Fruit fly (Drosophila melanogaster) whole organism, prepupa: ENCODE results near the gene CG42458.

Experiments used
- Blimp-1 ChIP-seq: fragments of 200-800 bp; sonication (Bioruptor generic); optimal IDR thresholded peaks from 3 replicates; lab custom pipeline; 2017; ENCODE audit warnings: missing biosample characterization, missing genetic modification characterization, mild to moderate bottlenecking, moderate library complexity, missing genetic modification reagents
- CG10631 ChIP-seq: fragments of 200-800 bp; sonication (Bioruptor generic); optimal IDR thresholded peaks from 2 replicates; lab custom pipeline; 2016; ENCODE audit warnings: missing biosample characterization, missing genetic modification characterization
- CG10669 ChIP-seq: fragments of 200-800 bp; sonication (Bioruptor generic); optimal IDR thresholded peaks from 3 replicates; lab custom pipeline; 2018; ENCODE audit warnings: missing biosample characterization, mild to moderate bottlenecking, missing genetic modification characterization, moderate library complexity
- CG11294 ChIP-seq: fragments of 200-800 bp; sonication (Bioruptor generic); IDR thresholded peaks from 2 replicates; pipeline ENCODE4 v1.3.6; 2022; ENCODE audit warnings: missing biosample characterization, missing genetic modification characterization
- CG11762 ChIP-seq: fragments of 200-800 bp; sonication (Bioruptor generic); optimal IDR thresholded peaks from 3 replicates; lab custom pipeline; 2016; ENCODE audit warnings: missing biosample characterization, missing genetic modification characterization; ENCODE audit not compliant: insufficient read depth
- CG11902 ChIP-seq: fragments of 200-800 bp; sonication (Bioruptor generic); optimal IDR thresholded peaks from 3 replicates; lab custom pipeline; 2016; ENCODE audit warnings: missing biosample characterization, missing genetic modification characterization
- CG1621 ChIP-seq: fragments of 200-800 bp; sonication (Bioruptor generic); optimal IDR thresholded peaks from 3 replicates; lab custom pipeline; 2018; ENCODE audit warnings: missing biosample characterization, mild to moderate bottlenecking, missing genetic modification characterization
- CG16779 ChIP-seq: fragments of 200-800 bp; sonication (Bioruptor generic); optimal IDR thresholded peaks from 3 replicates; lab custom pipeline; 2017; ENCODE audit warnings: missing biosample characterization, mild to moderate bottlenecking, missing genetic modification characterization
- CG3032 ChIP-seq: fragments of 200-800 bp; optimal IDR thresholded peaks from 2 replicates; lab custom pipeline; 2019; ENCODE audit warnings: missing biosample characterization, mild to moderate bottlenecking, missing genetic modification characterization, moderate library complexity
- CG32006 ChIP-seq: fragments of 200-800 bp; sonication (Bioruptor generic); optimal IDR thresholded peaks from 3 replicates; lab custom pipeline; 2017; ENCODE audit warnings: missing biosample characterization, mild to moderate bottlenecking, missing genetic modification characterization
- CG6163 ChIP-seq: fragments of 200-800 bp; sonication (Bioruptor generic); IDR thresholded peaks from 3 replicates; pipeline ENCODE4 v1.3.6; 2022; ENCODE audit warnings: missing biosample characterization, missing genetic modification characterization
- CG6792 ChIP-seq: fragments of 200-800 bp; sonication (Bioruptor generic); optimal IDR thresholded peaks from 3 replicates; lab custom pipeline; 2016; ENCODE audit warnings: missing biosample characterization, missing genetic modification characterization
- CG6808 ChIP-seq: fragments of 200-800 bp; sonication (Bioruptor generic); optimal IDR thresholded peaks from 3 replicates; lab custom pipeline; 2017; ENCODE audit warnings: missing biosample characterization, missing genetic modification characterization, mild to moderate bottlenecking, moderate library complexity, missing genetic modification reagents
- CG6854 ChIP-seq: fragments of 200-800 bp; sonication (Bioruptor generic); optimal IDR thresholded peaks from 2 replicates; lab custom pipeline; 2017; ENCODE audit warnings: missing biosample characterization, mild to moderate bottlenecking, missing genetic modification characterization
- CG8119 ChIP-seq: fragments of 200-800 bp; sonication (Bioruptor generic); IDR thresholded peaks from 3 replicates; pipeline ENCODE4 v1.3.6; 2022; ENCODE audit warnings: missing biosample characterization, missing genetic modification characterization
- CG8319 ChIP-seq: fragments of 200-800 bp; sonication (Bioruptor generic); optimal IDR thresholded peaks from 3 replicates; lab custom pipeline; 2016; ENCODE audit warnings: missing biosample characterization, missing genetic modification characterization
- CG8632 ChIP-seq: fragments of 200-800 bp; sonication (Bioruptor generic); optimal IDR thresholded peaks from 3 replicates; lab custom pipeline; 2016; ENCODE audit warnings: missing biosample characterization, missing genetic modification characterization
- CG9139 ChIP-seq: fragments of 200-800 bp; sonication (Bioruptor generic); optimal IDR thresholded peaks from 3 replicates; lab custom pipeline; 2017; ENCODE audit warnings: missing biosample characterization, mild to moderate bottlenecking, missing genetic modification characterization
- Eip78C ChIP-seq: fragments of 200-800 bp; sonication (Bioruptor generic); peaks from one replicate; lab custom pipeline; 2016; ENCODE audit warnings: missing biosample characterization, missing genetic modification characterization
- Eip93F ChIP-seq: fragments of 200-800 bp; sonication (Bioruptor generic); optimal IDR thresholded peaks from 2 replicates; lab custom pipeline; 2016; ENCODE audit warnings: missing biosample characterization, mild to moderate bottlenecking, missing genetic modification characterization
- Ets96B ChIP-seq: fragments of 200-800 bp; optimal IDR thresholded peaks from 2 replicates; lab custom pipeline; 2019; ENCODE audit warnings: missing biosample characterization, mild to moderate bottlenecking, missing genetic modification characterization, moderate library complexity
- Gug ChIP-seq: fragments of 200-800 bp; sonication (Bioruptor generic); IDR thresholded peaks from 2 replicates; pipeline ENCODE4 v1.3.6; 2022; ENCODE audit warnings: missing biosample characterization, missing genetic modification characterization
- Hr38 ChIP-seq: sonication (Bioruptor generic); optimal IDR thresholded peaks from 2 replicates; lab custom pipeline; 2016; ENCODE audit warnings: missing biosample characterization, missing genetic modification characterization
- Hr4 ChIP-seq: fragments of 200-800 bp; sonication (Bioruptor generic); optimal IDR thresholded peaks from 3 replicates; lab custom pipeline; 2016; ENCODE audit warnings: missing biosample characterization, missing genetic modification characterization
- Lpt ChIP-seq: fragments of 200-800 bp; sonication (Bioruptor generic); optimal IDR thresholded peaks from 3 replicates; lab custom pipeline; 2016; ENCODE audit warnings: missing biosample characterization, missing genetic modification characterization
- Met ChIP-seq: fragments of 200-800 bp; sonication (Bioruptor generic); optimal IDR thresholded peaks from 3 replicates; lab custom pipeline; 2016; ENCODE audit warnings: missing biosample characterization, missing genetic modification characterization
- OdsH ChIP-seq: fragments of 200-800 bp; sonication (Bioruptor generic); optimal IDR thresholded peaks from 3 replicates; lab custom pipeline; 2016; ENCODE audit warnings: missing biosample characterization, missing genetic modification characterization
- Sox14 ChIP-seq: fragments of 200-800 bp; sonication (Bioruptor generic); optimal IDR thresholded peaks from 3 replicates; lab custom pipeline; 2016; ENCODE audit warnings: missing biosample characterization, missing genetic modification characterization
- achi ChIP-seq: fragments of 200-800 bp; sonication (Bioruptor generic); optimal IDR thresholded peaks from 3 replicates; lab custom pipeline; 2016; ENCODE audit warnings: missing biosample characterization, missing genetic modification characterization
- cyc ChIP-seq: fragments of 200-800 bp; sonication (Bioruptor generic); optimal IDR thresholded peaks from 3 replicates; lab custom pipeline; 2016; ENCODE audit warnings: missing biosample characterization, missing genetic modification characterization
- dac ChIP-seq: fragments of 200-800 bp; sonication (Bioruptor generic); optimal IDR thresholded peaks from 2 replicates; lab custom pipeline; 2017; ENCODE audit warnings: missing biosample characterization, mild to moderate bottlenecking, missing genetic modification characterization
- eg ChIP-seq: fragments of 200-800 bp; sonication (Bioruptor generic); IDR thresholded peaks from 3 replicates; pipeline ENCODE4 v1.3.6; 2022; ENCODE audit warnings: missing biosample characterization, missing genetic modification characterization
- esn ChIP-seq: fragments of 200-800 bp; sonication (Bioruptor generic); optimal IDR thresholded peaks from 2 replicates; lab custom pipeline; 2016; ENCODE audit warnings: missing biosample characterization, mild to moderate bottlenecking, missing genetic modification characterization, moderate library complexity
- fd59A ChIP-seq: fragments of 200-800 bp; sonication (Bioruptor generic); optimal IDR thresholded peaks from 2 replicates; lab custom pipeline; 2017; ENCODE audit warnings: missing biosample characterization, mild to moderate bottlenecking, missing genetic modification characterization, missing genetic modification reagents
- fkh ChIP-seq: fragments of 200-800 bp; sonication (Bioruptor generic); optimal IDR thresholded peaks from 3 replicates; lab custom pipeline; 2017; ENCODE audit warnings: missing biosample characterization, mild to moderate bottlenecking, missing genetic modification characterization, moderate library complexity
- net ChIP-seq: fragments of 200-800 bp; sonication (Bioruptor generic); optimal IDR thresholded peaks from 3 replicates; lab custom pipeline; 2016; ENCODE audit warnings: missing biosample characterization, missing genetic modification characterization
- pdm3 ChIP-seq: fragments of 200-800 bp; sonication (Bioruptor generic); optimal IDR thresholded peaks from 3 replicates; lab custom pipeline; 2016; ENCODE audit warnings: missing biosample characterization, missing genetic modification characterization
- salr ChIP-seq, 2 experiments: fragments of 200-800 bp; sonication (Bioruptor generic); optimal IDR thresholded peaks; 3 replicates each; lab custom pipeline; 2016 to 2018; ENCODE audit warnings: missing biosample characterization in 2 of 2, missing genetic modification characterization in 2 of 2, mild to moderate bottlenecking in 1 of 2
- spab ChIP-seq: fragments of 200-800 bp; sonication (Bioruptor generic); optimal IDR thresholded peaks from 2 replicates; lab custom pipeline; 2017; ENCODE audit warnings: missing biosample characterization, mild to moderate bottlenecking, missing genetic modification characterization, missing genetic modification reagents
- ss ChIP-seq, 2 experiments: fragments of 200-800 bp; sonication (Bioruptor generic); optimal IDR thresholded peaks; 2 replicates in 1 of 2; 3 replicates in 1 of 2; lab custom pipeline; 2017 to 2018; ENCODE audit warnings: mild to moderate bottlenecking in 2 of 2, missing biosample characterization in 2 of 2, missing genetic modification characterization in 2 of 2, moderate library complexity in 1 of 2
- svp ChIP-seq: fragments of 200-800 bp; sonication (Bioruptor generic); peaks from one replicate; lab custom pipeline; 2016; ENCODE audit warnings: missing biosample characterization, missing genetic modification characterization
- vri ChIP-seq: fragments of 200-800 bp; sonication (Bioruptor generic); optimal IDR thresholded peaks from 3 replicates; lab custom pipeline; 2016; ENCODE audit warnings: missing biosample characterization, mild to moderate bottlenecking, missing genetic modification characterization

CG42458 gene

DNA sequence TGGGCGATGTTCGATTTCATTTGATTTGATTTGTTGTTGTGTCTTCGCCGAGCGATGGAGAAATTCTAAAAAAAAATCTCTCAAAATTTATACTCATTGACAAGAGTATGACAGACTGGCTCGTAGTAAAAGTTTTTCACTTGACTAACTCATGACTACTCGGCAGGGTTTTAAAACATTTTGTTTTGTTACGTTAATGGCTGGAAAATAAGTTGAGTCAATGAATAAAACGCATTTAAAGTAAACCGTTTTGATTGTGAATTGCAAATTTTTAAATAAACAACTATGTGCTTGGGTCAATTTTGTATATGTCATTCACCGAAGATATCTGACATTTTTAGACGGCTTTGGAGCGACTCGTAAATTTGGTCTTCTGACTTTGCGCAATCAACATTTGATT lies 19.5 kb upstream of the CG42458 start, which contains the start of gene CG8560:
Gene CG8560 (minus strand): TSS at position 101 of the 400 bp plus-strand sequence.
- TF ChIP-seq Hr38: no peak
- no peak for TF ChIP-seq Met (GFP tag; lab: Kevin White, UChicago)
- no peak for TF ChIP-seq CG11762
- TF ChIP-seq CG3032: no peak
- TF ChIP-seq fd59A (GFP tag; lab: Kevin White, UChicago): no peak
- no peak for TF ChIP-seq achi
- no peak for TF ChIP-seq CG6854 (GFP tag; lab: Kevin White, UChicago)
- no peak for TF ChIP-seq Gug (GFP tag; lab: Robert Waterston, UW)
- TF ChIP-seq CG16779 (tag; lab: Kevin White, UChicago): no peak
- no peak for TF ChIP-seq pdm3
- TF ChIP-seq vri (GFP tag; lab: Kevin White, UChicago): no peak
- no peak for TF ChIP-seq CG6808 (GFP tag; lab: Kevin White, UChicago)
- TF ChIP-seq esn (GFP tag; lab: Kevin White, UChicago): no peak

- no peak for TF ChIP-seq pdm3
- TF ChIP-seq eg (GFP tag; lab: Robert Waterston, UW): 0 out of 3 replicates have a peak, but pooled peaks have one; percentile 16
Measured at dm6 chr3L:7422578-7422977, 1.0 kb upstream of the CG42458 start.

dm6 chr3L:7432265-7432664 lies 8.6 kb downstream of the CG42458 start:
- TF ChIP-seq CG3032 (no peak), Gug (GFP tag; lab: Robert Waterston, UW) (no peak), CG6854 (GFP tag; lab: Kevin White, UChicago) (no peak), svp (GFP tag; lab: Kevin White, UChicago) (peak; percentile 19), CG8319 (no peak), Lpt (GFP tag; lab: Kevin White, UChicago) (no peak)

DNA sequence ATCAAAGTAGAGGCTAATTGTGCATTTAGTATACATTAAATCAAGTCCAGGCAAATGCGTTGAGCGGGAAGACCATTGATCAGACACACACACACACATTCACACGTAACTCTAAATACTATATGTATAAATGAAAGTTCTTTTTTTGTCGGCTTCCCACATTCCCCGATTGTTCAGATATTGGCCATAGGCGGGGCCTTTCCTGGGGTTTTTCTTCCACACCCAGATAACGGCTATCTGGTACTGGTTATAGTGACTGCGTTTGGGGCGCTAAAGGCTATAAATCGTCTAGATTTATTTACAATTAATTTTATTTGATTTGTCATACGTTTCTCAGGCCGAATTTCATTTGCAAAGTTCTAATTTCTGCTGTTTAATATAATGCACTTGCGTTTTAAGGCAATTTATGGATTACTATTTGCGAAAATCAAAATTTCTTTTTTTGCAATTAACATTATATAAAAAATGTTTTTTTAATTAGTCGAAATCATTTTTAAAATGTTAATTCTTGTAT lies 9.2 kb downstream of the CG42458 start:
- TF ChIP-seq Blimp-1 (GFP tag; lab: Kevin White, UChicago) (no peak), CG11902 (no peak), vri (GFP tag; lab: Kevin White, UChicago) (peak; percentile 2), Eip78C (GFP tag; lab: Kevin White, UChicago) (peak; percentile 70), Hr4 (GFP tag; lab: Kevin White, UChicago) (no peak), Eip93F (GFP tag; lab: Kevin White, UChicago) (no peak)

dm6 chr3L:7433325-7433827 lies 9.7 kb downstream of the CG42458 start:
- TF ChIP-seq net (GFP tag; lab: Kevin White, UChicago) (peak; percentile 25), fkh (GFP tag; lab: Kevin White, UChicago) (peak; percentile 14), OdsH (peak; percentile 36), Ets96B (tag; lab: Kevin White, UChicago) (peak; percentile 47), CG1621 (tag; lab: Kevin White, UChicago) (peak; percentile 25), CG16779 (tag; lab: Kevin White, UChicago) (peak; percentile 8), CG8632 (GFP tag; lab: Kevin White, UChicago) (no peak), CG10669 (GFP tag; lab: Kevin White, UChicago) (peak; percentile 23), spab (GFP tag; lab: Kevin White, UChicago) (peak; percentile 22), ss (GFP tag; optimal IDR thresholded peaks at IDR 0.05; lab: Kevin White, UChicago) (peak; percentile 28 to 53), CG6808 (GFP tag; lab: Kevin White, UChicago) (peak; percentile 63), eg (GFP tag; lab: Robert Waterston, UW) (peak; percentile 78), CG11762 (no peak), Sox14 (GFP tag; lab: Kevin White, UChicago) (peak; percentile 40), CG9139 (GFP tag; lab: Kevin White, UChicago) (peak; percentile 42), CG8119 (GFP tag; lab: Robert Waterston, UW) (peak; percentile 48; the same call in 2 of the 3 replicates), achi (no peak), dac (GFP tag; lab: Kevin White, UChicago) (peak; percentile 24), CG6792 (GFP tag; lab: Kevin White, UChicago) (no peak), Eip93F (GFP tag; lab: Kevin White, UChicago) (no peak), CG6163 (GFP tag; lab: Robert Waterston, UW) (peak; percentile 78), CG32006 (peak; percentile 53), fd59A (GFP tag; lab: Kevin White, UChicago) (peak; percentile 27), salr (GFP tag; optimal IDR thresholded peaks at IDR 0.05; lab: Kevin White, UChicago) (peak; percentile 13 to 46), Gug (GFP tag; lab: Robert Waterston, UW) (peak; percentile 68), CG3032 (peak; percentile 40), cyc (no peak), CG11294 (peak; percentile 18; the same call in 1 of the 2 replicates), CG10631 (GFP tag; lab: Kevin White, UChicago) (peak; percentile 20)
